Fruit fly (Drosophila melanogaster) whole organism: ENCODE data around the gene CheB38a.

Experiments used
- Dll ChIP-seq: fragments of >200 bp; optimal IDR thresholded peaks from 2 replicates; lab custom pipeline; 2017
- EcR ChIP-seq, 2 experiments: fragments of >200 bp; optimal IDR thresholded peaks; 2 replicates each; lab custom pipeline; 2017; ENCODE audit warnings: missing biosample characterization in 2 of 2, missing genetic modification characterization in 2 of 2, missing genetic modification reagents in 2 of 2
- pan ChIP-seq: fragments of >200 bp; optimal IDR thresholded peaks from 2 replicates; lab custom pipeline; 2017

- TF ChIP-seq pan (lab: Kevin White, UChicago) (no peak), Dll (lab: Kevin White, UChicago) (no peak), EcR (GFP tag; optimal IDR thresholded peaks at IDR 0.05; lab: Kevin White, UChicago) (no peak)
Measured at dm6 chr2L:20783908-20784307, 34.4 kb downstream of the CheB38a start.
